Worm (Caenorhabditis elegans) whole organism, L1 larva: ENCODE results near the gene ctsa-2.

Experiments
- C16A3.4 ChIP-seq: fragments of 150-350 bp; optimal IDR thresholded peaks from 2 replicates; lab custom pipeline; 2014; ENCODE audit warnings: missing biosample characterization, missing genetic modification characterization
- Y116A8C.19 ChIP-seq: sonication (generic microtip); optimal IDR thresholded peaks from 2 replicates; lab custom pipeline; 2016; ENCODE audit warnings: missing compliant biosample characterization, missing genetic modification characterization, borderline replicate concordance
- alr-1 ChIP-seq: fragments of 200-800 bp; sonication (Bioruptor generic); optimal IDR thresholded peaks from 2 replicates; lab custom pipeline; 2018; ENCODE audit warnings: borderline replicate concordance, mild to moderate bottlenecking, missing genetic modification characterization, missing compliant biosample characterization
- aly-2 ChIP-seq: fragments of 150-350 bp; optimal IDR thresholded peaks from 2 replicates; lab custom pipeline; 2014; ENCODE audit warnings: missing biosample characterization, missing genetic modification characterization
- ama-1 ChIP-seq: fragments of 150-350 bp; optimal IDR thresholded peaks from 2 replicates; lab custom pipeline; 2014
- ceh-8 ChIP-seq: fragments of 200-800 bp; sonication (Bioruptor generic); optimal IDR thresholded peaks from 2 replicates; lab custom pipeline; 2018; ENCODE audit warnings: mild to moderate bottlenecking, missing genetic modification characterization, moderate library complexity, missing compliant biosample characterization
- ceh-82 ChIP-seq, 3 experiments: fragments of 150-350 bp in 1 of 3; sonication (generic microtip) in 2 of 3; optimal IDR thresholded peaks; 2 replicates each; lab custom pipeline; 2014 to 2017; ENCODE audit warnings: missing biosample characterization in 3 of 3, missing genetic modification characterization in 3 of 3
- ceh-88 ChIP-seq: fragments of 200-800 bp; sonication (Bioruptor generic); IDR thresholded peaks from 2 replicates; pipeline ENCODE4 v1.3.6; 2022; ENCODE audit warnings: missing genetic modification characterization, missing compliant biosample characterization
- ceh-90 ChIP-seq: sonication (generic microtip); optimal IDR thresholded peaks from 2 replicates; lab custom pipeline; 2016; ENCODE audit warnings: missing genetic modification characterization, missing compliant biosample characterization
- dpl-1 ChIP-seq, 3 experiments: fragments of 150-350 bp in 2 of 3; sonication (generic microtip) in 1 of 3; optimal IDR thresholded peaks; 2 replicates each; lab custom pipeline; 2014 to 2017; ENCODE audit warnings: missing biosample characterization in 3 of 3, missing genetic modification characterization in 3 of 3, missing genetic modification reagents in 3 of 3
- dsc-1 ChIP-seq: sonication (generic microtip); optimal IDR thresholded peaks from 2 replicates; lab custom pipeline; 2016; ENCODE audit warnings: mild to moderate bottlenecking, missing genetic modification characterization, missing compliant biosample characterization
- efl-1 ChIP-seq, 4 experiments: fragments of 150-350 bp; optimal IDR thresholded peaks in 3 of 4; peaks in 1 of 4; 1 replicate in 1 of 4; 2 replicates in 3 of 4; lab custom pipeline; 2014; ENCODE audit warnings: missing biosample characterization in 2 of 4, missing genetic modification characterization in 2 of 4, missing genetic modification reagents in 2 of 4
- egl-27 ChIP-seq, 2 experiments: fragments of 150-350 bp in 1 of 2; sonication (generic microtip); optimal IDR thresholded peaks; 3 replicates each; lab custom pipeline; 2017 to 2018; ENCODE audit warnings: missing biosample characterization in 2 of 2, missing genetic modification characterization in 2 of 2, missing genetic modification reagents in 2 of 2
- elt-2 ChIP-seq: sonication (generic microtip); optimal IDR thresholded peaks from 2 replicates; lab custom pipeline; 2016; ENCODE audit warnings: missing genetic modification characterization, mild to moderate bottlenecking, inconsistent platforms, missing compliant biosample characterization, missing genetic modification reagents
- fkh-10 ChIP-seq: sonication (generic microtip); optimal IDR thresholded peaks from 2 replicates; lab custom pipeline; 2017; ENCODE audit warnings: missing biosample characterization, missing genetic modification reagents, missing genetic modification characterization
- grh-1 ChIP-seq: fragments of 200-800 bp; sonication (Bioruptor generic); IDR thresholded peaks from 2 replicates; pipeline ENCODE4 v1.3.6; 2022; ENCODE audit warnings: missing genetic modification reagents, missing genetic modification characterization, missing compliant biosample characterization
- hlh-4 ChIP-seq: sonication (generic microtip); optimal IDR thresholded peaks from 2 replicates; lab custom pipeline; 2016; ENCODE audit warnings: mild to moderate bottlenecking, missing genetic modification characterization, missing compliant biosample characterization
- hpl-2 ChIP-seq: fragments of 150-350 bp; optimal IDR thresholded peaks from 2 replicates; lab custom pipeline; 2014; ENCODE audit warnings: missing biosample characterization, missing genetic modification reagents, missing genetic modification characterization
- irx-1 ChIP-seq: sonication (generic microtip); optimal IDR thresholded peaks from 2 replicates; lab custom pipeline; 2016; ENCODE audit warnings: missing genetic modification characterization, missing compliant biosample characterization
- jun-1 ChIP-seq: fragments of 150-350 bp; optimal IDR thresholded peaks from 2 replicates; lab custom pipeline; 2014; ENCODE audit warnings: missing biosample characterization, missing genetic modification reagents, missing genetic modification characterization
- lin-14 ChIP-seq: fragments of 200-800 bp; sonication (Bioruptor generic); optimal IDR thresholded peaks from 2 replicates; lab custom pipeline; 2018; ENCODE audit warnings: mild to moderate bottlenecking, missing genetic modification characterization, moderate library complexity, missing compliant biosample characterization
- lin-35 ChIP-seq, 2 experiments: fragments of 150-350 bp; optimal IDR thresholded peaks; 2 replicates each; lab custom pipeline; 2014; ENCODE audit warnings: missing biosample characterization in 2 of 2, missing genetic modification characterization in 2 of 2, missing genetic modification reagents in 2 of 2
- lin-39 ChIP-seq: fragments of 150-350 bp; optimal IDR thresholded peaks from 2 replicates; lab custom pipeline; 2014; ENCODE audit warnings: missing biosample characterization, missing genetic modification reagents, missing genetic modification characterization
- lir-3 ChIP-seq: sonication (generic microtip); optimal IDR thresholded peaks from 2 replicates; lab custom pipeline; 2016; ENCODE audit warnings: mild to moderate bottlenecking, missing genetic modification characterization, moderate library complexity, missing compliant biosample characterization; ENCODE audit not compliant: poor library complexity
- mab-9 ChIP-seq: fragments of 200-800 bp; sonication (Bioruptor generic); IDR thresholded peaks from 2 replicates; pipeline ENCODE4 v1.3.6; 2022; ENCODE audit warnings: missing genetic modification reagents, missing genetic modification characterization, missing compliant biosample characterization
- mep-1 ChIP-seq: fragments of 150-350 bp; optimal IDR thresholded peaks from 2 replicates; lab custom pipeline; 2014; ENCODE audit warnings: missing biosample characterization, missing genetic modification characterization
- nhr-12 ChIP-seq: sonication (generic microtip); optimal IDR thresholded peaks from 2 replicates; lab custom pipeline; 2017; ENCODE audit warnings: missing biosample characterization, missing genetic modification characterization
- nhr-19 ChIP-seq: fragments of 200-800 bp; sonication (Bioruptor generic); conservative IDR thresholded peaks from 2 replicates; pipeline ENCODE4 v1.3.6; 2022; ENCODE audit warnings: missing genetic modification characterization, missing compliant biosample characterization
- nhr-20 ChIP-seq: sonication (generic microtip); optimal IDR thresholded peaks from 2 replicates; lab custom pipeline; 2016; ENCODE audit warnings: mild to moderate bottlenecking, missing genetic modification characterization, missing compliant biosample characterization
- nhr-71 ChIP-seq: sonication (generic microtip); optimal IDR thresholded peaks from 2 replicates; lab custom pipeline; 2016; ENCODE audit warnings: mild to moderate bottlenecking, missing genetic modification characterization, moderate library complexity, missing compliant biosample characterization
- nhr-76 ChIP-seq: sonication (generic microtip); optimal IDR thresholded peaks from 2 replicates; lab custom pipeline; 2017; ENCODE audit warnings: missing biosample characterization, missing genetic modification characterization
- nhr-84 ChIP-seq: sonication (generic microtip); optimal IDR thresholded peaks from 2 replicates; lab custom pipeline; 2017; ENCODE audit warnings: missing biosample characterization, missing genetic modification characterization
- nhr-90 ChIP-seq: sonication (generic microtip); optimal IDR thresholded peaks from 2 replicates; lab custom pipeline; 2016; ENCODE audit warnings: mild to moderate bottlenecking, missing genetic modification characterization, missing compliant biosample characterization; ENCODE audit not compliant: poor library complexity
- pax-3 ChIP-seq: fragments of 200-800 bp; sonication (Bioruptor generic); optimal IDR thresholded peaks from 2 replicates; lab custom pipeline; 2018; ENCODE audit warnings: mild to moderate bottlenecking, missing genetic modification characterization, moderate library complexity, missing compliant biosample characterization
- pqm-1 ChIP-seq: sonication (generic microtip); optimal IDR thresholded peaks from 3 replicates; lab custom pipeline; 2017; ENCODE audit warnings: missing biosample characterization, missing genetic modification characterization
- skn-1 ChIP-seq: fragments of 150-350 bp; optimal IDR thresholded peaks from 2 replicates; lab custom pipeline; 2014; ENCODE audit warnings: missing biosample characterization, missing genetic modification characterization
- snu-23 ChIP-seq: sonication (generic microtip); optimal IDR thresholded peaks from 2 replicates; lab custom pipeline; 2016; ENCODE audit warnings: missing genetic modification characterization, missing compliant biosample characterization
- sox-4 ChIP-seq: sonication (generic microtip); optimal IDR thresholded peaks from 2 replicates; lab custom pipeline; 2016; ENCODE audit warnings: missing genetic modification characterization, missing compliant biosample characterization
- swsn-7 ChIP-seq: sonication (generic microtip); optimal IDR thresholded peaks from 2 replicates; lab custom pipeline; 2016; ENCODE audit warnings: missing genetic modification characterization, missing compliant biosample characterization
- tbx-2 ChIP-seq: sonication (generic microtip); optimal IDR thresholded peaks from 2 replicates; lab custom pipeline; 2016; ENCODE audit warnings: missing genetic modification characterization, missing compliant biosample characterization
- tlp-1 ChIP-seq: fragments of 150-350 bp; optimal IDR thresholded peaks from 2 replicates; lab custom pipeline; 2014; ENCODE audit warnings: missing biosample characterization, missing genetic modification characterization
- unc-130 ChIP-seq: fragments of 150-350 bp; optimal IDR thresholded peaks from 2 replicates; lab custom pipeline; 2017; ENCODE audit warnings: missing biosample characterization, missing genetic modification characterization, inconsistent platforms
- unc-30 ChIP-seq: sonication (generic microtip); optimal IDR thresholded peaks from 2 replicates; lab custom pipeline; 2017; ENCODE audit warnings: missing biosample characterization, missing genetic modification characterization
- unc-98 ChIP-seq: fragments of 200-800 bp; sonication (Bioruptor generic); IDR thresholded peaks from 2 replicates; pipeline ENCODE4 v1.3.6; 2022; ENCODE audit warnings: missing genetic modification characterization, missing compliant biosample characterization
- vab-15 ChIP-seq: sonication (generic microtip); optimal IDR thresholded peaks from 2 replicates; lab custom pipeline; 2017; ENCODE audit warnings: missing genotype, mild to moderate bottlenecking, missing genetic modification characterization, missing compliant biosample characterization
- xbp-1 ChIP-seq: sonication (generic microtip); optimal IDR thresholded peaks from 2 replicates; lab custom pipeline; 2016; ENCODE audit warnings: missing genetic modification characterization, missing compliant biosample characterization
- zip-4 ChIP-seq: fragments of 200-800 bp; sonication (Bioruptor generic); optimal IDR thresholded peaks from 2 replicates; lab custom pipeline; 2018; ENCODE audit warnings: mild to moderate bottlenecking, missing genetic modification characterization, moderate library complexity, missing compliant biosample characterization
- ztf-11 ChIP-seq, 2 experiments: sonication (generic microtip); optimal IDR thresholded peaks; 2 replicates each; lab custom pipeline; 2016 to 2017; ENCODE audit warnings: missing genetic modification characterization in 2 of 2, missing biosample characterization in 1 of 2, missing compliant biosample characterization in 1 of 2
- ztf-4 ChIP-seq: fragments of 150-350 bp; optimal IDR thresholded peaks from 2 replicates; lab custom pipeline; 2014; ENCODE audit warnings: missing biosample characterization, missing genetic modification characterization

The ctsa-2 gene

DNA sequence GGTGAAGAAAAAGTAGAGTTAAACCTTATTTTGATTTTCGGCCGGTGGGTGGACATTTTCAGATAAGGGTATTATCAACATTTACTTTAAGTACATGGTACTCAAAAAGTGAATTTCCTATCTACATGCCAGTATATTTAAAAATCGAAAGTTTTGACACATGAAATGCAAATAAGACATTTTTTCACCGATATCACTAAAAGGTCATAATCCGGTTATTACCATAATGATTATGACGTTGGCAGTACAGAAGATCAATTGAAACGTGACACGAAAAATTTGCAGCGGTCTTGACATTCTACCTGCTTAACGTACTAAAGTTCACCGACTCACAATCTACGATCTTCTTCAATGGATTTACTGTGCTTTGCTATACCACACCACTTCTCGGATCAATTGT, 27.6 kb upstream of the ctsa-2 start:
- TF ChIP-seq elt-2 (peak; percentile 60), unc-130 (tag; lab: Kevin White, UChicago) (no peak), ama-1 (lab: Kevin White, UChicago) (no peak), ceh-90 (tag; lab: Kevin White, UChicago) (no peak), jun-1 (tag; lab: Kevin White, UChicago) (no peak), Y116A8C.19 (tag; lab: Kevin White, UChicago) (no peak)

DNA sequence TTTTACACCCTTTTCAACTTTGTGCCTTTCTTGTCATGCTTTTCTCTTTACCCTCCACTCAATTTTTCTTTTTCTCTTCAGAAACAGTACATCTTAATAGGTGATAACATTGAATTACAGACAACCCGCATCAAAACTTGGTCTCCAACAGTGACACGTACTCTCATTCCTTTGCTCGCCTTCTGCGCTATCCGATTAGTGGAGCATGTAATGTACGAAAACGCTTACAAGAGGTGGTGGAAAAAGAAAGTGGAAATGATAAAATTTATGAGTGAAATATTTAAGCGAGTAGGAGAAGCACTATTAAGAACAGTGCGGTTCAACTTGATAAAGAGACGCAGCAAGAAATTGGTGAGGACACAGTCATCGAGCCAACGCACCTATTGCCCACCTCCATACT, 26.2 kb upstream of the ctsa-2 start, which contains the start of gene pept-1:
pept-1 (plus strand) TSS at position 306 of the 400 bp plus-strand sequence.
- TF ChIP-seq ama-1 (lab: Kevin White, UChicago), result no peak
- no peak for TF ChIP-seq swsn-7
- TF ChIP-seq grh-1 (GFP tag; lab: Robert Waterston, UW), result no peak
- no peak for TF ChIP-seq egl-27 (tag; optimal IDR thresholded peaks at IDR 0.05; lab: Kevin White, UChicago)
- TF ChIP-seq lin-14 (GFP tag; lab: Kevin White, UChicago), result peak; percentile 26
- no peak for TF ChIP-seq pax-3 (tag; lab: Kevin White, UChicago)
- TF ChIP-seq nhr-71 (tag; lab: Kevin White, UChicago), result peak; percentile 12
- TF ChIP-seq alr-1, result no peak
- TF ChIP-seq ceh-8, result no peak
- no peak for TF ChIP-seq ztf-4
- TF ChIP-seq aly-2 (tag; lab: Kevin White, UChicago), result no peak
- TF ChIP-seq zip-4 (GFP tag; lab: Kevin White, UChicago), result no peak
- no peak for TF ChIP-seq nhr-84 (tag; lab: Kevin White, UChicago)
- TF ChIP-seq irx-1 (tag; lab: Kevin White, UChicago), result no peak
- TF ChIP-seq vab-15 (tag; lab: Kevin White, UChicago), result no peak
- no peak for TF ChIP-seq xbp-1 (tag; lab: Kevin White, UChicago)
- TF ChIP-seq ceh-88, result no peak
- TF ChIP-seq nhr-19, result no peak
- TF ChIP-seq mep-1 (tag; lab: Kevin White, UChicago), result no peak
- TF ChIP-seq mab-9, result no peak
- no peak for TF ChIP-seq lir-3 (tag; lab: Kevin White, UChicago)
- no peak for TF ChIP-seq unc-30 (tag; lab: Kevin White, UChicago)
- TF ChIP-seq lin-39 (tag; lab: Kevin White, UChicago), result no peak
- no peak for TF ChIP-seq nhr-12
- no peak for TF ChIP-seq nhr-76
- TF ChIP-seq tbx-2, result no peak
- TF ChIP-seq nhr-90, result no peak
- no peak for TF ChIP-seq snu-23
- TF ChIP-seq dsc-1 (tag; lab: Kevin White, UChicago), result no peak
- TF ChIP-seq unc-130 (tag; lab: Kevin White, UChicago), result no peak
- peak; percentile 60 for TF ChIP-seq pqm-1 (tag; lab: Kevin White, UChicago)
- peak; percentile 21 for TF ChIP-seq nhr-20 (tag; lab: Kevin White, UChicago)
- no peak for TF ChIP-seq C16A3.4 (tag; lab: Kevin White, UChicago)
- TF ChIP-seq lin-35 (GFP tag; optimal IDR thresholded peaks at IDR 0.05; lab: Kevin White, UChicago), result peak in 1 of 2 experiments; percentile 44
- TF ChIP-seq elt-2, result peak; percentile 96
- TF ChIP-seq dpl-1 (GFP tag; optimal IDR thresholded peaks at IDR 0.05; lab: Kevin White, UChicago), result no peak
- TF ChIP-seq sox-4, result no peak
- TF ChIP-seq tlp-1 (tag; lab: Kevin White, UChicago), result no peak
- TF ChIP-seq unc-98 (GFP tag; lab: Robert Waterston, UW), result no peak
- TF ChIP-seq efl-1 (optimal IDR thresholded peaks at IDR 0.05; lab: Kevin White, UChicago), result no peak
- no peak for TF ChIP-seq efl-1 (GFP tag; optimal IDR thresholded peaks at IDR 0.05 in 1 of 2; lab: Kevin White, UChicago)
- TF ChIP-seq hpl-2 (GFP tag; lab: Kevin White, UChicago), result no peak
- TF ChIP-seq ztf-11 (tag; optimal IDR thresholded peaks at IDR 0.05; lab: Kevin White, UChicago), result no peak
- TF ChIP-seq ceh-82 (tag; optimal IDR thresholded peaks at IDR 0.05; lab: Kevin White, UChicago), result no peak
- no peak for TF ChIP-seq skn-1 (tag; lab: Kevin White, UChicago)
- no peak for TF ChIP-seq fkh-10 (GFP tag; lab: Kevin White, UChicago)
- TF ChIP-seq hlh-4 (tag; lab: Kevin White, UChicago), result no peak
